Worm (Caenorhabditis elegans): ENCODE measurements around the gene T13C2.7.
A peak's percentile ranks its signal among the peaks of the same experiment; 100 is the strongest.

The T13C2.7 gene

DNA sequence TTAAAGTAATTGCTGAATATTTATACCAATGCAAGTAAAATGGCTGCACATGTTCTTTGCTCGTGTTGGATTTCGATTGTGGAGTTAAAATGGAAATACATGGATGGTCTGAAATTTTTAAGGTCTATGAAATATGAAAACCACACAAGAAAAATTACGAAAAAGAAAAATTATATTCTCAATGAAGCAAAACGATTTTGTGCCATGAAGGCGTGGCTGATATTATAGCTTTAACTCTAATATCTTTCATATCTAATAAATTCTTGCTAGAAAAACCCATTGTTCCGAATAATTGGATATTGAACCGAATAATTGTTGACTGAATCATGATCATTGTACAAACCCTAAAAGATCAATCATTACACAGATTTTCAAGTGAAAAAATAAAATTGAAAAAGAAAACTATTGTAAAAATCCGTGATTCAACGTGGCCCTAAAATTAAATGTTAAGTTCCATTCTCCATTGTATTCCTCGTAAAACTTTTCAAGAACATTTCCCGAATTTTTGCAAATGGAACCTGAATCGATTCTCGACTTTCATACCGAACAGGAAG is 24.5 kb upstream of the T13C2.7 start, which contains the start of the genes srx-95 and fis-1:
Gene srx-95 (minus strand): TSS at position 101 of the 554 bp plus-strand sequence.
Gene fis-1 (plus strand): TSS at position 504 of the 554 bp plus-strand sequence.
- TF ChIP-seq skn-1 (tag; optimal IDR thresholded peaks at IDR 0.05) (no peak), pax-3 (tag; optimal IDR thresholded peaks at IDR 0.05) (no peak), mab-9 (GFP tag; IDR thresholded peaks at IDR 0.05) (no peak), hlh-17 (GFP tag; optimal IDR thresholded peaks at IDR 0.05; ENCODE audit: borderline replicate concordance) (no peak), C34B4.2 (tag; optimal IDR thresholded peaks at IDR 0.05) (no peak), unc-86 (tag; optimal IDR thresholded peaks at IDR 0.05) (no peak), snu-23 (GFP tag; optimal IDR thresholded peaks at IDR 0.05) (no peak), alr-1 (tag; optimal IDR thresholded peaks at IDR 0.05; ENCODE audit: borderline replicate concordance) (no peak), zag-1 (tag; optimal IDR thresholded peaks at IDR 0.05) (no peak), Y116A8C.19 (tag; optimal IDR thresholded peaks at IDR 0.05; ENCODE audit: borderline replicate concordance) (no peak), sptf-1 (tag; optimal IDR thresholded peaks at IDR 0.05) (no peak), nhr-19 (GFP tag; conservative IDR thresholded peaks at IDR 0.05) (no peak), lsy-2 (tag; optimal IDR thresholded peaks at IDR 0.05) (no peak), aha-1 (tag; optimal IDR thresholded peaks at IDR 0.05) (no peak), nhr-77 (tag; optimal IDR thresholded peaks at IDR 0.05) (no peak), rnt-1 (tag; optimal IDR thresholded peaks at IDR 0.05) (no peak), jun-1 (tag; optimal IDR thresholded peaks at IDR 0.05) (no peak), fos-1 (tag; optimal IDR thresholded peaks at IDR 0.05) (no peak)

- no peak for TF ChIP-seq mdl-1 (tag; optimal IDR thresholded peaks at IDR 0.05)
- TF ChIP-seq grh-1 (GFP tag; IDR thresholded peaks at IDR 0.05) = no peak
- no peak for TF ChIP-seq elt-2 (tag; optimal IDR thresholded peaks at IDR 0.05)
- TF ChIP-seq nhr-71 (tag; optimal IDR thresholded peaks at IDR 0.05) = no peak
- TF ChIP-seq nhr-77 (tag; optimal IDR thresholded peaks at IDR 0.05) = no peak
- TF ChIP-seq lin-35 (GFP tag; optimal IDR thresholded peaks at IDR 0.05) = no peak
- TF ChIP-seq ceh-82 (tag; optimal IDR thresholded peaks at IDR 0.05) = no peak
- no peak for TF ChIP-seq lin-13 (GFP tag; optimal IDR thresholded peaks at IDR 0.05)
- TF ChIP-seq pax-3 (tag; optimal IDR thresholded peaks at IDR 0.05) = no peak
- no peak for TF ChIP-seq lin-14 (GFP tag; optimal IDR thresholded peaks at IDR 0.05)
- no peak for TF ChIP-seq zip-4 (GFP tag; optimal IDR thresholded peaks at IDR 0.05)
- TF ChIP-seq aly-2 (tag; optimal IDR thresholded peaks at IDR 0.05) = no peak
- TF ChIP-seq fkh-4 (tag; optimal IDR thresholded peaks at IDR 0.05; ENCODE audit: borderline replicate concordance) = no peak
- TF ChIP-seq ama-1 (optimal IDR thresholded peaks at IDR 0.05) = no peak
- no peak for TF ChIP-seq nhr-11 (tag; optimal IDR thresholded peaks at IDR 0.05)
- no peak for TF ChIP-seq nhr-47 (tag; optimal IDR thresholded peaks at IDR 0.05)
- TF ChIP-seq aha-1 (tag; optimal IDR thresholded peaks at IDR 0.05) = no peak
- TF ChIP-seq rnt-1 (tag; optimal IDR thresholded peaks at IDR 0.05) = no peak
- no peak for TF ChIP-seq efl-3 (GFP tag; optimal IDR thresholded peaks at IDR 0.05)
- no peak for TF ChIP-seq ceh-63 (GFP tag; optimal IDR thresholded peaks at IDR 0.05)
Observed at ce11 chrII:6756232-6756631, 23.0 kb upstream of the T13C2.7 start, which contains the start of gene F41G3.3. F41G3.3 (plus strand) TSS chrII:6756532.

ce11 chrII:6764734-6765133 is 14.5 kb upstream of the T13C2.7 start, which contains the start of gene nlp-50:
nlp-50 (plus strand) TSS chrII:6765034.
- no peak for TF ChIP-seq egl-27 (tag; optimal IDR thresholded peaks at IDR 0.05)
- TF ChIP-seq lin-14 (GFP tag; optimal IDR thresholded peaks at IDR 0.05) = peak; percentile 2

DNA sequence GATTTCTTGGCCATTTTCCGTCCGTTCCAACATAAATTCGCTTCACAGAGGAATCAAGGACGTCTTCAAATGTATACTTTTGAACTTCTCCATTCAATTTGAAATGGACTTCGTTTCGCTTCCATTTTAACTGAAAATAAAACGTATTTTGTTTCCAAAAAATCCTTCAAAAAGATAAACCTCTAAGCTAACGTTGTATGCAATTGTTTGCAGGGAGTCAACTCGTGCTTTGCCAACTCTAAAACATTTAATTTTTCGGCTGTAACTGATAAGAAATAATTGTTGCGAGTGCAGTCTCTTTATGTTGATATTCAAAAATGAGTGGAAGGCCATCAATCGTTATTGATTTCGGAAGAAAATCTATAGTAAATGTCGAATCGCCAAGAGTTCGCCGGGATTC is 11.2 kb upstream of the T13C2.7 start, which contains the start of gene F41G3.18:
Gene F41G3.18 (plus strand): TSS at position 301 of the 400 bp plus-strand sequence.
- TF ChIP-seq ceh-88 (GFP tag; IDR thresholded peaks at IDR 0.05) (no peak), nhr-20 (tag; optimal IDR thresholded peaks at IDR 0.05) (no peak), lin-39 (tag; optimal IDR thresholded peaks at IDR 0.05) (no peak), snu-23 (GFP tag; optimal IDR thresholded peaks at IDR 0.05) (no peak), pag-3 (tag; optimal IDR thresholded peaks at IDR 0.05; ENCODE audit: borderline replicate concordance, insufficient read depth) (no peak), egl-27 (tag; optimal IDR thresholded peaks at IDR 0.05) (no peak), unc-62 (GFP tag; optimal IDR thresholded peaks at IDR 0.05) (no peak), unc-130 (tag; optimal IDR thresholded peaks at IDR 0.05) (no peak), dsc-1 (tag; optimal IDR thresholded peaks at IDR 0.05) (no peak), ets-5 (GFP tag; IDR thresholded peaks at IDR 0.05) (no peak), mdl-1 (tag; optimal IDR thresholded peaks at IDR 0.05) (no peak), efl-1 (optimal IDR thresholded peaks at IDR 0.05) (no peak), efl-1 (GFP tag; optimal IDR thresholded peaks at IDR 0.05 in 1 of 2) (no peak), isw-1 (GFP tag; IDR thresholded peaks at IDR 0.05) (no peak), sptf-1 (tag; optimal IDR thresholded peaks at IDR 0.05) (no peak), C16A3.4 (tag; optimal IDR thresholded peaks at IDR 0.05) (no peak), ces-1 (GFP tag; optimal IDR thresholded peaks at IDR 0.05) (no peak), alr-1 (tag; optimal IDR thresholded peaks at IDR 0.05; ENCODE audit: borderline replicate concordance) (no peak)

Measured in whole organism, L1 larva.